Fruit fly (Drosophila melanogaster): ENCODE measurements around the gene Ccdc85.

Gene Ccdc85

DNA sequence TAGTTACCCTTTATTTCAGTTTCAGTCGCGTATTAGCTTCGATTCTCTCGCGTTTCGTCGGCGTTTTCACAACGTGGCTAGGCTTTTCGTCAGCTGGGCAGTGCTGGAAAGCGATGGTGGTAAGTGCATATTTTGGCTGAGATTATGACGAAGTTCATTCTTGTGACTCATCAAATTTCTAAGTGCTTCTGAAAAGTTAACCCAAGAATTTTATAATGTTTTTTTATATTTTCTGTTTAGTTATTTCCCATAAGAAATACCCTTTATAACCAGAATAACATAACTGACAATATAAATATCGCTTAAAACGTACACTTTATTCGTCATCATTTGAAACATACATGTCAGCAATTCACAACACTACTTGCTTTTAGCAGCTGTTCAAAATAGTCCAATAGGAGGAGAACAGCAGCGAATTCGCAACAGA lies 38.1 kb downstream of the Ccdc85 start, which contains the start of the genes CG17260 and SerRS:
CG17260 (plus strand) TSS at position 78 of the 427 bp plus-strand sequence.
SerRS (minus strand) TSS at position 251 of the 427 bp plus-strand sequence.
- TF ChIP-seq ewg (GFP tag; optimal IDR thresholded peaks at IDR 0.05), result peak; percentile 80
- TF ChIP-seq CG3847 (GFP tag; IDR thresholded peaks at IDR 0.05), result peak; percentile 95
- peak; percentile 88 for TF ChIP-seq CG8290 (GFP tag; optimal IDR thresholded peaks at IDR 0.05)
- peak; percentile 74 to 77 for TF ChIP-seq CG8290 (tag; optimal IDR thresholded peaks at IDR 0.05)
- TF ChIP-seq CG5245 (GFP tag; optimal IDR thresholded peaks at IDR 0.05), result peak; percentile 81
- peak; percentile 40 for TF ChIP-seq gfzf (GFP tag; optimal IDR thresholded peaks at IDR 0.05)
- peak; percentile 92 for TF ChIP-seq fd3F (GFP tag; optimal IDR thresholded peaks at IDR 0.05)
- TF ChIP-seq CG10565 (GFP tag; optimal IDR thresholded peaks at IDR 0.05), result peak; percentile 57
- TF ChIP-seq ind (GFP tag; optimal IDR thresholded peaks at IDR 0.05), result peak; percentile 96
- TF ChIP-seq bbx (GFP tag; IDR thresholded peaks at IDR 0.05; ENCODE audit: partially characterized antibody), result no peak
- TF ChIP-seq CG1832 (GFP tag; optimal IDR thresholded peaks at IDR 0.05), result no peak
- TF ChIP-seq toy (GFP tag; IDR thresholded peaks at IDR 0.05), result peak; percentile 68; the same call in 1 of the 2 replicates
- peak; percentile 93 for TF ChIP-seq trem (tag; optimal IDR thresholded peaks at IDR 0.05)
- no peak for TF ChIP-seq hth (optimal IDR thresholded peaks at IDR 0.05)
- TF ChIP-seq Doc3 (GFP tag; IDR thresholded peaks at IDR 0.05; ENCODE audit: partially characterized antibody), result no peak
- TF ChIP-seq CG17912 (GFP tag; optimal IDR thresholded peaks at IDR 0.05), result peak; percentile 33
- peak; percentile 89 for TF ChIP-seq zen (tag; optimal IDR thresholded peaks at IDR 0.05)
- TF ChIP-seq CG1647 (GFP tag; optimal IDR thresholded peaks at IDR 0.05), result peak; percentile 89
- 0 out of 2 replicates have a peak, but pooled peaks have one; percentile 33 for TF ChIP-seq CG10321 (GFP tag; IDR thresholded peaks at IDR 0.05)
- TF ChIP-seq CG15011 (GFP tag; optimal IDR thresholded peaks at IDR 0.05), result peak; percentile 81
- peak; percentile 89 for TF ChIP-seq en (GFP tag; optimal IDR thresholded peaks at IDR 0.05)
- peak; percentile 93 for TF ChIP-seq CG14441 (GFP tag; IDR thresholded peaks at IDR 0.05)
- TF ChIP-seq PHDP (tag; optimal IDR thresholded peaks at IDR 0.05), result peak; percentile 89
- peak; percentile 96 for TF ChIP-seq phol (tag; optimal IDR thresholded peaks at IDR 0.05)
- peak; percentile 92 for TF ChIP-seq az2 (GFP tag; optimal IDR thresholded peaks at IDR 0.05)
- peak; percentile 91 for TF ChIP-seq CG14710 (tag; optimal IDR thresholded peaks at IDR 0.05)
- TF ChIP-seq CG10147 (GFP tag; optimal IDR thresholded peaks at IDR 0.05), result peak; percentile 90
- peak; percentile 94 for TF ChIP-seq CG4404 (GFP tag; IDR thresholded peaks at IDR 0.05)
- peak; percentile 48 for TF ChIP-seq fd102C (GFP tag; optimal IDR thresholded peaks at IDR 0.05)
- peak; percentile 92 for TF ChIP-seq CG12942 (GFP tag; optimal IDR thresholded peaks at IDR 0.05)
- TF ChIP-seq gce (GFP tag; IDR thresholded peaks at IDR 0.05), result peak; percentile 63; the same call in 1 of the 3 replicates
- peak; percentile 61 for TF ChIP-seq grn (GFP tag; optimal IDR thresholded peaks at IDR 0.05)
- TF ChIP-seq bowl (GFP tag; IDR thresholded peaks at IDR 0.05), result peak; percentile 26; the same call in 1 of the 2 replicates
- TF ChIP-seq CG1603 (tag; optimal IDR thresholded peaks at IDR 0.05), result peak; percentile 81
- TF ChIP-seq CG17385 (GFP tag; optimal IDR thresholded peaks at IDR 0.05), result peak; percentile 85
- no peak for TF ChIP-seq zf30C (GFP tag; optimal IDR thresholded peaks at IDR 0.05)
- TF ChIP-seq tap (tag; optimal IDR thresholded peaks at IDR 0.05), result no peak
- peak; percentile 75 for TF ChIP-seq CG7271 (tag; optimal IDR thresholded peaks at IDR 0.05)
- peak; percentile 60 for TF ChIP-seq btn (GFP tag; optimal IDR thresholded peaks at IDR 0.05)
- TF ChIP-seq CG13287 (GFP tag; IDR thresholded peaks at IDR 0.05; ENCODE audit: partially characterized antibody), result peak; percentile 64
- peak; percentile 92 for TF ChIP-seq vfl (GFP tag; optimal IDR thresholded peaks at IDR 0.05)
- TF ChIP-seq Dfd (GFP tag; optimal IDR thresholded peaks at IDR 0.05), result peak in 1 of 2 experiments; percentile 28
- peak; percentile 92 for TF ChIP-seq CG12744 (GFP tag; optimal IDR thresholded peaks at IDR 0.05)
- TF ChIP-seq CG7556 (GFP tag; optimal IDR thresholded peaks at IDR 0.05), result peak; percentile 91
- TF ChIP-seq CG7745 (tag; optimal IDR thresholded peaks at IDR 0.05), result no peak
- TF ChIP-seq CG12659 (GFP tag; optimal IDR thresholded peaks at IDR 0.05), result peak; percentile 93
- peak; percentile 67 for TF ChIP-seq Adf1 (GFP tag; IDR thresholded peaks at IDR 0.05)
- peak; percentile 94 for TF ChIP-seq HmgZ (tag; optimal IDR thresholded peaks at IDR 0.05)
- TF ChIP-seq otp (GFP tag; IDR thresholded peaks at IDR 0.05), result peak; percentile 68; the same call in 1 of the 3 replicates
- TF ChIP-seq dimm (GFP tag; IDR thresholded peaks at IDR 0.05), result peak; percentile 73
- TF ChIP-seq wdn (GFP tag; IDR thresholded peaks at IDR 0.05), result peak; percentile 88

Data from whole organism, embryonic.